Fruit fly (Drosophila melanogaster) whole organism, embryonic: Measurements from ENCODE around the gene kri.

ENCODE experiments used
- Atf-2 ChIP-seq: fragments of 200-800 bp; sonication (Bioruptor generic); optimal IDR thresholded peaks from 2 replicates; lab custom pipeline; 2016; ENCODE audit warnings: missing biosample characterization, missing genetic modification characterization
- B-H2 ChIP-seq: fragments of 200-800 bp; sonication (Bioruptor generic); optimal IDR thresholded peaks from 2 replicates; lab custom pipeline; 2018; ENCODE audit warnings: missing biosample characterization, mild to moderate bottlenecking, missing genetic modification characterization
- Blimp-1 ChIP-seq: fragments of 200-800 bp; sonication (Bioruptor generic); optimal IDR thresholded peaks from 3 replicates; lab custom pipeline; 2018; ENCODE audit warnings: missing biosample characterization, missing genetic modification characterization, mild to moderate bottlenecking, moderate library complexity, missing genetic modification reagents
- CG10274 ChIP-seq: fragments of 200-800 bp; sonication (Bioruptor generic); optimal IDR thresholded peaks from 3 replicates; lab custom pipeline; 2017; ENCODE audit warnings: missing biosample characterization, mild to moderate bottlenecking, missing genetic modification characterization
- CG10543 ChIP-seq: fragments of 200-800 bp; sonication (Bioruptor generic); optimal IDR thresholded peaks from 3 replicates; lab custom pipeline; 2017; ENCODE audit warnings: missing biosample characterization, mild to moderate bottlenecking, missing genetic modification characterization, moderate library complexity
- CG10959 ChIP-seq: fragments of 200-800 bp; sonication (Bioruptor generic); IDR thresholded peaks from 2 replicates; pipeline ENCODE4 v1.3.6; 2022; ENCODE audit warnings: missing biosample characterization, missing genetic modification characterization
- CG14441 ChIP-seq: fragments of 200-800 bp; sonication (Bioruptor generic); IDR thresholded peaks from 2 replicates; pipeline ENCODE4 v1.3.6; 2022; ENCODE audit warnings: missing biosample characterization, missing genetic modification characterization
- CG16779 ChIP-seq: fragments of 200-800 bp; sonication (Bioruptor generic); IDR thresholded peaks from 2 replicates; pipeline ENCODE4 v1.3.6; 2022; ENCODE audit warnings: missing biosample characterization, missing genetic modification characterization
- CG18011 ChIP-seq: fragments of 200-800 bp; sonication (Bioruptor generic); optimal IDR thresholded peaks from 2 replicates; lab custom pipeline; 2017; ENCODE audit warnings: missing biosample characterization, missing genetic modification characterization, mild to moderate bottlenecking, moderate library complexity, missing genotype
- CG18262 ChIP-seq: fragments of 200-800 bp; optimal IDR thresholded peaks from 3 replicates; lab custom pipeline; 2019; ENCODE audit warnings: missing biosample characterization, mild to moderate bottlenecking, missing genetic modification characterization, moderate library complexity
- CG1832 ChIP-seq: fragments of 200-800 bp; sonication (Bioruptor generic); optimal IDR thresholded peaks from 2 replicates; lab custom pipeline; 2017; ENCODE audit warnings: missing biosample characterization, mild to moderate bottlenecking, missing genetic modification characterization, inconsistent platforms
- CG18619 ChIP-seq: fragments of 200-800 bp; sonication (Bioruptor generic); optimal IDR thresholded peaks from 3 replicates; lab custom pipeline; 2017; ENCODE audit warnings: missing biosample characterization, mild to moderate bottlenecking, missing genetic modification characterization
- CG33557 ChIP-seq: fragments of 200-800 bp; sonication (Bioruptor generic); optimal IDR thresholded peaks from 2 replicates; lab custom pipeline; 2019; ENCODE audit warnings: missing biosample characterization, mild to moderate bottlenecking, missing genetic modification characterization, moderate library complexity
- CG6272 ChIP-seq: fragments of 200-800 bp; sonication (Bioruptor generic); IDR thresholded peaks from 2 replicates; pipeline ENCODE4 v1.3.6; 2022; ENCODE audit warnings: missing biosample characterization, missing genetic modification characterization
- CG6791 ChIP-seq: fragments of 200-800 bp; sonication (Bioruptor generic); IDR thresholded peaks from 3 replicates; pipeline ENCODE4 v1.3.6; 2022; ENCODE audit warnings: missing biosample characterization, missing genetic modification characterization; ENCODE audit not compliant: partially characterized antibody
- CG8388 ChIP-seq: fragments of 200-800 bp; sonication (Bioruptor generic); optimal IDR thresholded peaks from 2 replicates; lab custom pipeline; 2019; ENCODE audit warnings: missing biosample characterization, mild to moderate bottlenecking, missing genetic modification characterization, moderate library complexity
- CG9797 ChIP-seq: fragments of 200-800 bp; sonication (Bioruptor generic); optimal IDR thresholded peaks from 3 replicates; lab custom pipeline; 2018; ENCODE audit warnings: missing biosample characterization, mild to moderate bottlenecking, missing genetic modification characterization
- D19A ChIP-seq: fragments of 200-800 bp; optimal IDR thresholded peaks from 3 replicates; lab custom pipeline; 2019; ENCODE audit warnings: missing biosample characterization, mild to moderate bottlenecking, missing genetic modification characterization, moderate library complexity
- Dip3 ChIP-seq: fragments of 200-800 bp; sonication (Bioruptor generic); optimal IDR thresholded peaks from 3 replicates; lab custom pipeline; 2016; ENCODE audit warnings: missing biosample characterization, missing genetic modification characterization
- Ets65A ChIP-seq: fragments of 200-800 bp; sonication (Bioruptor generic); peaks from one replicate; lab custom pipeline; 2016; ENCODE audit warnings: missing biosample characterization, missing genetic modification characterization
- MTF-1 ChIP-seq: fragments of 200-800 bp; sonication (Bioruptor generic); optimal IDR thresholded peaks from 2 replicates; lab custom pipeline; 2018; ENCODE audit warnings: missing biosample characterization, mild to moderate bottlenecking, missing genetic modification characterization, borderline replicate concordance
- NFAT ChIP-seq: fragments of 200-800 bp; sonication (Bioruptor generic); IDR thresholded peaks from 2 replicates; pipeline ENCODE4 v1.3.6; 2022; ENCODE audit warnings: missing biosample characterization, missing genetic modification characterization
- Sox102F ChIP-seq: fragments of 200-800 bp; sonication (Bioruptor generic); optimal IDR thresholded peaks from 2 replicates; lab custom pipeline; 2018; ENCODE audit warnings: missing biosample characterization, mild to moderate bottlenecking, missing genetic modification characterization, moderate library complexity
- Sry-β ChIP-seq: fragments of 200-800 bp; sonication (Bioruptor generic); optimal IDR thresholded peaks from 2 replicates; lab custom pipeline; 2018; ENCODE audit warnings: missing biosample characterization, mild to moderate bottlenecking, missing genetic modification characterization, moderate library complexity
- Sry-δ ChIP-seq: fragments of 200-800 bp; sonication (Bioruptor generic); optimal IDR thresholded peaks from 2 replicates; lab custom pipeline; 2016; ENCODE audit warnings: missing biosample characterization, missing genetic modification characterization
- Stat92E ChIP-seq, 3 experiments: fragments of >200 bp in 2 of 3; fragments of 200-800 bp in 1 of 3; sonication (Bioruptor generic) in 1 of 3; optimal IDR thresholded peaks; 2 replicates each; lab custom pipeline; 2017 to 2019; ENCODE audit warnings: missing biosample characterization in 3 of 3, missing genetic modification characterization in 3 of 3, mild to moderate bottlenecking in 1 of 3, moderate library complexity in 1 of 3
- ap ChIP-seq: fragments of 200-800 bp; sonication (Bioruptor generic); IDR thresholded peaks from 2 replicates; pipeline ENCODE4 v1.3.6; 2022; ENCODE audit warnings: missing biosample characterization, missing genetic modification characterization
- bowl ChIP-seq: fragments of 200-800 bp; sonication (Bioruptor generic); IDR thresholded peaks from 2 replicates; pipeline ENCODE4 v1.3.6; 2022; ENCODE audit warnings: missing biosample characterization, missing genetic modification characterization
- chinmo ChIP-seq: fragments of 200-800 bp; sonication (Bioruptor generic); IDR thresholded peaks from 4 replicates; pipeline ENCODE4 v1.3.6; 2022; ENCODE audit warnings: missing biosample characterization, missing genetic modification characterization; ENCODE audit not compliant: partially characterized antibody
- ci ChIP-seq: fragments of 200-800 bp; sonication (Bioruptor generic); IDR thresholded peaks from 3 replicates; pipeline ENCODE4 v1.3.6; 2022; ENCODE audit warnings: missing biosample characterization, missing genetic modification characterization
- cwo ChIP-seq: fragments of 200-800 bp; sonication (Bioruptor generic); optimal IDR thresholded peaks from 3 replicates; lab custom pipeline; 2017; ENCODE audit warnings: missing biosample characterization, missing genetic modification characterization, mild to moderate bottlenecking, moderate library complexity, missing genetic modification reagents
- dmrt99B ChIP-seq: fragments of 200-800 bp; sonication (Bioruptor generic); optimal IDR thresholded peaks from 2 replicates; lab custom pipeline; 2018; ENCODE audit warnings: missing biosample characterization, mild to moderate bottlenecking, missing genetic modification characterization, moderate library complexity
- dysf ChIP-seq: fragments of 200-800 bp; sonication (Bioruptor generic); IDR thresholded peaks from 3 replicates; pipeline ENCODE4 v1.3.6; 2022; ENCODE audit warnings: missing biosample characterization, missing genetic modification characterization
- grau ChIP-seq: fragments of 200-800 bp; optimal IDR thresholded peaks from 3 replicates; lab custom pipeline; 2019; ENCODE audit warnings: missing biosample characterization, mild to moderate bottlenecking, missing genetic modification characterization, moderate library complexity
- gsb-n ChIP-seq: fragments of 200-800 bp; sonication (Bioruptor generic); optimal IDR thresholded peaks from 3 replicates; lab custom pipeline; 2018; ENCODE audit warnings: missing biosample characterization, mild to moderate bottlenecking, missing genetic modification characterization
- h ChIP-seq: fragments of >200 bp; optimal IDR thresholded peaks from 2 replicates; lab custom pipeline; 2017
- nmo ChIP-seq: fragments of 200-800 bp; sonication (Bioruptor generic); optimal IDR thresholded peaks from 2 replicates; lab custom pipeline; 2018; ENCODE audit warnings: missing biosample characterization, mild to moderate bottlenecking, missing genetic modification characterization, moderate library complexity
- prd ChIP-seq, 3 experiments: fragments of >200 bp in 2 of 3; fragments of 200-800 bp in 1 of 3; sonication (Bioruptor generic) in 1 of 3; optimal IDR thresholded peaks in 2 of 3; IDR thresholded peaks in 1 of 3; 2 replicates in 2 of 3; 3 replicates in 1 of 3; pipeline versions ENCODE4 v1.3.6 to Lab custom; 2017 to 2022; ENCODE audit warnings: missing biosample characterization in 1 of 3, missing genetic modification characterization in 1 of 3
- pros ChIP-seq: fragments of 200-800 bp; sonication (Bioruptor generic); optimal IDR thresholded peaks from 3 replicates; lab custom pipeline; 2019; ENCODE audit warnings: missing biosample characterization, mild to moderate bottlenecking, missing genetic modification characterization, moderate library complexity
- ranshi ChIP-seq: fragments of 200-800 bp; sonication (Bioruptor generic); IDR thresholded peaks from 2 replicates; pipeline ENCODE4 v1.3.6; 2022; ENCODE audit warnings: missing biosample characterization, missing genetic modification characterization
- shn ChIP-seq: fragments of 200-800 bp; sonication (Bioruptor generic); optimal IDR thresholded peaks from 3 replicates; lab custom pipeline; 2016; ENCODE audit warnings: missing biosample characterization, missing genetic modification characterization
- sisA ChIP-seq: fragments of 200-800 bp; sonication (Bioruptor generic); IDR thresholded peaks from 2 replicates; pipeline ENCODE4 v1.3.6; 2022; ENCODE audit warnings: missing biosample characterization, missing genetic modification characterization
- slbo ChIP-seq: fragments of 200-800 bp; sonication (Bioruptor generic); IDR thresholded peaks from 2 replicates; pipeline ENCODE4 v1.3.6; 2022; ENCODE audit warnings: missing biosample characterization, missing genetic modification characterization
- sna ChIP-seq: fragments of 200-800 bp; sonication (Bioruptor generic); IDR thresholded peaks from 2 replicates; pipeline ENCODE4 v1.3.6; 2022; ENCODE audit warnings: missing biosample characterization, missing genetic modification characterization; ENCODE audit not compliant: partially characterized antibody
- ssp ChIP-seq: fragments of 200-800 bp; sonication (Bioruptor generic); IDR thresholded peaks from 2 replicates; pipeline ENCODE4 v1.3.6; 2022; ENCODE audit warnings: missing biosample characterization, missing genetic modification characterization
- trh ChIP-seq: fragments of 200-800 bp; sonication (Bioruptor generic); optimal IDR thresholded peaks from 2 replicates; lab custom pipeline; 2016; ENCODE audit warnings: missing biosample characterization, missing genetic modification characterization
- tx ChIP-seq: fragments of 200-800 bp; sonication (Bioruptor generic); optimal IDR thresholded peaks from 2 replicates; lab custom pipeline; 2016; ENCODE audit warnings: missing biosample characterization, missing genetic modification characterization
- unpg ChIP-seq: fragments of 200-800 bp; sonication (Bioruptor generic); optimal IDR thresholded peaks from 3 replicates; lab custom pipeline; 2018; ENCODE audit warnings: missing biosample characterization, mild to moderate bottlenecking, missing genetic modification characterization, moderate library complexity
- wek ChIP-seq: fragments of 200-800 bp; sonication (Bioruptor generic); optimal IDR thresholded peaks from 3 replicates; lab custom pipeline; 2018; ENCODE audit warnings: missing biosample characterization, mild to moderate bottlenecking, missing genetic modification characterization, moderate library complexity
- zfh1 ChIP-seq: fragments of 200-800 bp; sonication (Bioruptor generic); IDR thresholded peaks from 3 replicates; pipeline ENCODE4 v1.3.6; 2022; ENCODE audit warnings: missing biosample characterization, missing genetic modification characterization

kri gene

dm6 chr3L:5838295-5838694 lies 27.5 kb downstream of the kri start (continued):
- TF ChIP-seq cwo (GFP tag; lab: Kevin White, UChicago) (no peak), tx (GFP tag; lab: Kevin White, UChicago) (no peak), CG18262 (tag; lab: Kevin White, UChicago) (no peak), Sox102F (peak; percentile 23), prd (optimal IDR thresholded peaks at IDR 0.05; lab: Kevin White, UChicago) (no peak), prd (GFP tag; IDR thresholded peaks at IDR 0.05; lab: Robert Waterston, UW) (no peak), CG33557 (GFP tag; lab: Kevin White, UChicago) (no peak), Stat92E (GFP tag; optimal IDR thresholded peaks at IDR 0.05; lab: Kevin White, UChicago) (no peak), bowl (no peak), nmo (GFP tag; lab: Kevin White, UChicago) (peak; percentile 5), dysf (GFP tag; lab: Robert Waterston, UW) (peak; percentile 29; the same call in 1 of the 3 replicates), Ets65A (GFP tag; lab: Kevin White, UChicago) (peak; percentile 28), zfh1 (GFP tag; lab: Robert Waterston, UW) (no peak), Blimp-1 (GFP tag; lab: Kevin White, UChicago) (no peak), CG10959 (GFP tag; lab: Robert Waterston, UW) (no peak), D19A (tag; lab: Kevin White, UChicago) (peak; percentile 7), CG8388 (GFP tag; lab: Kevin White, UChicago) (no peak), NFAT (GFP tag; lab: Robert Waterston, UW) (0 out of 2 replicates have a peak, but pooled peaks have one; percentile 17), h (no peak), shn (GFP tag; lab: Kevin White, UChicago) (no peak), CG9797 (GFP tag; lab: Kevin White, UChicago) (no peak), Atf-2 (GFP tag; lab: Kevin White, UChicago) (no peak), dmrt99B (tag; lab: Kevin White, UChicago) (peak; percentile 28), CG6272 (GFP tag; lab: Robert Waterston, UW) (no peak), sna (GFP tag; lab: Robert Waterston, UW) (no peak), CG16779 (GFP tag; lab: Robert Waterston, UW) (no peak), CG18011 (no peak), pros (GFP tag; lab: Kevin White, UChicago) (no peak), Sry-β (GFP tag; lab: Kevin White, UChicago) (no peak), CG10274 (GFP tag; lab: Kevin White, UChicago) (no peak), Sry-δ (GFP tag; lab: Kevin White, UChicago) (no peak), CG10543 (GFP tag; lab: Kevin White, UChicago) (peak; percentile 26), ap (GFP tag; lab: Robert Waterston, UW) (no peak), ssp (GFP tag; lab: Robert Waterston, UW) (no peak), CG18619 (no peak), B-H2 (GFP tag; lab: Kevin White, UChicago) (no peak), ranshi (GFP tag; lab: Robert Waterston, UW) (peak; percentile 34; the same call in 1 of the 2 replicates), sisA (GFP tag; lab: Robert Waterston, UW) (no peak), trh (GFP tag; lab: Kevin White, UChicago) (no peak), MTF-1 (GFP tag; lab: Kevin White, UChicago) (no peak), CG14441 (GFP tag; lab: Robert Waterston, UW) (0 out of 2 replicates have a peak, but pooled peaks have one; percentile 17), CG1832 (GFP tag; lab: Kevin White, UChicago) (no peak), gsb-n (no peak), unpg (GFP tag; lab: Kevin White, UChicago) (no peak), ci (no peak), chinmo (GFP tag; lab: Robert Waterston, UW) (no peak), slbo (GFP tag; lab: Robert Waterston, UW) (peak; percentile 20; the same call in 1 of the 2 replicates), Dip3 (GFP tag; lab: Kevin White, UChicago) (no peak), wek (GFP tag; lab: Kevin White, UChicago) (no peak), CG6791 (GFP tag; lab: Robert Waterston, UW) (no peak), grau (tag; lab: Kevin White, UChicago) (peak; percentile 28)
